Worm (Caenorhabditis elegans) whole organism, midembryonic: ENCODE results near the gene srd-38.

ENCODE experiments used
- flt-1 ChIP-seq: fragments of 200-800 bp; sonication (Bioruptor generic); IDR thresholded peaks from 2 replicates; pipeline ENCODE4 v1.3.6; 2022; ENCODE audit warnings: missing genetic modification characterization, missing compliant biosample characterization
- med-1 ChIP-seq: sonication (generic microtip); optimal IDR thresholded peaks from 2 replicates; lab custom pipeline; 2017; ENCODE audit warnings: missing genetic modification characterization, mild to moderate bottlenecking, missing compliant biosample characterization, antibody characterized with exemption, missing genetic modification reagents; ENCODE audit not compliant: insufficient read depth
- ref-1 ChIP-seq: fragments of 200-800 bp; sonication (Bioruptor generic); conservative IDR thresholded peaks from 2 replicates; pipeline ENCODE4 v1.3.6; 2022; ENCODE audit warnings: missing genetic modification reagents, missing genetic modification characterization, missing compliant biosample characterization
- tab-1 ChIP-seq: fragments of 200-800 bp; sonication (Bioruptor generic); IDR thresholded peaks from 2 replicates; pipeline ENCODE4 v1.3.6; 2022; ENCODE audit warnings: missing genetic modification characterization, missing compliant biosample characterization

- TF ChIP-seq flt-1 (no peak), ref-1 (no peak), tab-1 (no peak), med-1 (GFP tag; lab: Kevin White, UChicago) (no peak)
Measured at ce11 chrX:13318316-13318715, 26.7 kb downstream of the srd-38 start.
